Fruit fly (Drosophila melanogaster) whole organism, embryonic: ENCODE data around the gene CG14253.
A peak's percentile ranks its signal among the peaks of the same experiment; 100 is the strongest.

Experiments used
- Abd-B ChIP-seq: fragments of 200-800 bp; sonication (Bioruptor generic); optimal IDR thresholded peaks from 2 replicates; lab custom pipeline; 2018; ENCODE audit warnings: missing biosample characterization, mild to moderate bottlenecking, missing genetic modification characterization, moderate library complexity
- Adf1 ChIP-seq: fragments of 200-800 bp; sonication (Bioruptor generic); IDR thresholded peaks from 2 replicates; pipeline ENCODE4 v1.3.6; 2022; ENCODE audit warnings: missing biosample characterization, missing genetic modification characterization
- Atf-2 ChIP-seq: fragments of 200-800 bp; sonication (Bioruptor generic); optimal IDR thresholded peaks from 2 replicates; lab custom pipeline; 2016; ENCODE audit warnings: missing biosample characterization, missing genetic modification characterization
- CG10565 ChIP-seq: fragments of 200-800 bp; sonication (Bioruptor generic); optimal IDR thresholded peaks from 3 replicates; lab custom pipeline; 2016; ENCODE audit warnings: missing biosample characterization, mild to moderate bottlenecking, missing genetic modification characterization
- CG11247 ChIP-seq: fragments of 200-800 bp; sonication (Bioruptor generic); IDR thresholded peaks from 2 replicates; pipeline ENCODE4 v1.3.6; 2022; ENCODE audit warnings: missing biosample characterization, missing genetic modification characterization
- CG13123 ChIP-seq: fragments of 200-800 bp; sonication (Bioruptor generic); optimal IDR thresholded peaks from 2 replicates; lab custom pipeline; 2016; ENCODE audit warnings: missing biosample characterization, missing genetic modification characterization
- CG13894 ChIP-seq: fragments of 200-800 bp; sonication (Bioruptor generic); optimal IDR thresholded peaks from 3 replicates; lab custom pipeline; 2018; ENCODE audit warnings: missing biosample characterization, mild to moderate bottlenecking, missing genetic modification characterization, moderate library complexity
- CG14710 ChIP-seq: fragments of 200-800 bp; sonication (Bioruptor generic); optimal IDR thresholded peaks from 3 replicates; lab custom pipeline; 2019; ENCODE audit warnings: missing biosample characterization, mild to moderate bottlenecking, missing genetic modification characterization, moderate library complexity
- CG14860 ChIP-seq: fragments of 200-800 bp; sonication (Bioruptor generic); IDR thresholded peaks from 3 replicates; pipeline ENCODE4 v1.3.6; 2022; ENCODE audit warnings: missing biosample characterization, missing genetic modification characterization; ENCODE audit not compliant: partially characterized antibody
- CG1529 ChIP-seq: fragments of 200-800 bp; sonication (Bioruptor generic); optimal IDR thresholded peaks from 3 replicates; lab custom pipeline; 2018; ENCODE audit warnings: missing biosample characterization, missing genetic modification characterization
- CG1602 ChIP-seq: fragments of 200-800 bp; sonication (Bioruptor generic); optimal IDR thresholded peaks from 3 replicates; lab custom pipeline; 2016; ENCODE audit warnings: missing biosample characterization, missing genetic modification characterization
- CG1603 ChIP-seq: fragments of 200-800 bp; sonication (Bioruptor generic); optimal IDR thresholded peaks from 2 replicates; lab custom pipeline; 2019; ENCODE audit warnings: missing biosample characterization, mild to moderate bottlenecking, missing genetic modification characterization, moderate library complexity
- CG16813 ChIP-seq: fragments of 200-800 bp; sonication (Bioruptor generic); IDR thresholded peaks from 3 replicates; pipeline ENCODE4 v1.3.6; 2022; ENCODE audit warnings: missing biosample characterization, missing genetic modification characterization; ENCODE audit not compliant: partially characterized antibody
- CG16815 ChIP-seq: fragments of 200-800 bp; sonication (Bioruptor generic); optimal IDR thresholded peaks from 3 replicates; lab custom pipeline; 2017; ENCODE audit warnings: missing biosample characterization, mild to moderate bottlenecking, missing genetic modification characterization
- CG18599 ChIP-seq: fragments of 200-800 bp; sonication (Bioruptor generic); optimal IDR thresholded peaks from 3 replicates; lab custom pipeline; 2017; ENCODE audit warnings: missing biosample characterization, missing genetic modification characterization, mild to moderate bottlenecking, moderate library complexity, missing genetic modification reagents
- CG18619 ChIP-seq: fragments of 200-800 bp; sonication (Bioruptor generic); optimal IDR thresholded peaks from 3 replicates; lab custom pipeline; 2017; ENCODE audit warnings: missing biosample characterization, mild to moderate bottlenecking, missing genetic modification characterization
- CG2116 ChIP-seq: fragments of 200-800 bp; sonication (Bioruptor generic); optimal IDR thresholded peaks from 3 replicates; lab custom pipeline; 2018; ENCODE audit warnings: missing biosample characterization, mild to moderate bottlenecking, missing genetic modification characterization
- CG2202 ChIP-seq: fragments of 200-800 bp; sonication (Bioruptor generic); optimal IDR thresholded peaks from 2 replicates; lab custom pipeline; 2018; ENCODE audit warnings: missing biosample characterization, mild to moderate bottlenecking, missing genetic modification characterization
- CG2889 ChIP-seq: fragments of 200-800 bp; sonication (Bioruptor generic); IDR thresholded peaks from 3 replicates; pipeline ENCODE4 v1.3.6; 2022; ENCODE audit warnings: missing biosample characterization, missing genetic modification characterization
- CG31388 ChIP-seq: fragments of 200-800 bp; sonication (Bioruptor generic); optimal IDR thresholded peaks from 2 replicates; lab custom pipeline; 2016; ENCODE audit warnings: missing biosample characterization, missing genetic modification characterization
- CG3281 ChIP-seq: fragments of 200-800 bp; sonication (Bioruptor generic); optimal IDR thresholded peaks from 3 replicates; lab custom pipeline; 2017; ENCODE audit warnings: missing biosample characterization, mild to moderate bottlenecking, missing genetic modification characterization
- CG33557 ChIP-seq: fragments of 200-800 bp; sonication (Bioruptor generic); optimal IDR thresholded peaks from 2 replicates; lab custom pipeline; 2019; ENCODE audit warnings: missing biosample characterization, mild to moderate bottlenecking, missing genetic modification characterization, moderate library complexity
- CG4360 ChIP-seq: fragments of 200-800 bp; sonication (Bioruptor generic); IDR thresholded peaks from 2 replicates; pipeline ENCODE4 v1.3.6; 2022; ENCODE audit warnings: missing biosample characterization, missing genetic modification characterization
- CG4707 ChIP-seq: fragments of 200-800 bp; sonication (Bioruptor generic); optimal IDR thresholded peaks from 2 replicates; lab custom pipeline; 2018; ENCODE audit warnings: missing biosample characterization, mild to moderate bottlenecking, missing genetic modification characterization, moderate library complexity
- CG6791 ChIP-seq: fragments of 200-800 bp; sonication (Bioruptor generic); IDR thresholded peaks from 3 replicates; pipeline ENCODE4 v1.3.6; 2022; ENCODE audit warnings: missing biosample characterization, missing genetic modification characterization; ENCODE audit not compliant: partially characterized antibody
- CG8281 ChIP-seq: fragments of 200-800 bp; sonication (Bioruptor generic); optimal IDR thresholded peaks from 2 replicates; lab custom pipeline; 2018; ENCODE audit warnings: missing biosample characterization, mild to moderate bottlenecking, missing genetic modification characterization, moderate library complexity
- Dbx ChIP-seq: fragments of 200-800 bp; sonication (Bioruptor generic); IDR thresholded peaks from 3 replicates; pipeline ENCODE4 v1.3.6; 2022; ENCODE audit warnings: missing biosample characterization, missing genetic modification characterization
- E2f2 ChIP-seq: fragments of 200-800 bp; sonication (Bioruptor generic); IDR thresholded peaks from 2 replicates; pipeline ENCODE4 v1.3.6; 2022; ENCODE audit warnings: missing biosample characterization, missing genetic modification characterization
- Fer3 ChIP-seq: fragments of 200-800 bp; sonication (Bioruptor generic); optimal IDR thresholded peaks from 2 replicates; lab custom pipeline; 2018; ENCODE audit warnings: missing biosample characterization, mild to moderate bottlenecking, missing genetic modification characterization, moderate library complexity
- Hey ChIP-seq: fragments of 200-800 bp; sonication (Bioruptor generic); optimal IDR thresholded peaks from 3 replicates; lab custom pipeline; 2018; ENCODE audit warnings: missing biosample characterization, mild to moderate bottlenecking, missing genetic modification characterization
- HmgZ ChIP-seq: fragments of 200-800 bp; sonication (Bioruptor generic); optimal IDR thresholded peaks from 2 replicates; lab custom pipeline; 2018; ENCODE audit warnings: missing biosample characterization, mild to moderate bottlenecking, missing genetic modification characterization
- Jarid2 ChIP-seq: fragments of 200-800 bp; sonication (Bioruptor generic); optimal IDR thresholded peaks from 3 replicates; lab custom pipeline; 2017; ENCODE audit warnings: mild to moderate bottlenecking, missing biosample characterization, missing genetic modification reagents, missing genetic modification characterization
- Max ChIP-seq: fragments of 200-800 bp; sonication (Bioruptor generic); optimal IDR thresholded peaks from 2 replicates; lab custom pipeline; 2016; ENCODE audit warnings: missing biosample characterization, mild to moderate bottlenecking, missing genetic modification characterization
- Neu2 ChIP-seq: fragments of 200-800 bp; sonication (Bioruptor generic); optimal IDR thresholded peaks from 3 replicates; lab custom pipeline; 2016; ENCODE audit warnings: missing biosample characterization, missing genetic modification characterization, borderline replicate concordance
- Optix ChIP-seq: fragments of 200-800 bp; sonication (Bioruptor generic); IDR thresholded peaks from 3 replicates; pipeline ENCODE4 v1.3.6; 2022; ENCODE audit warnings: missing biosample characterization, missing genetic modification characterization
- Rfx ChIP-seq: fragments of 200-800 bp; sonication (Bioruptor generic); IDR thresholded peaks from 2 replicates; pipeline ENCODE4 v1.3.6; 2022; ENCODE audit warnings: missing biosample characterization, missing genetic modification characterization
- Sry-β ChIP-seq: fragments of 200-800 bp; sonication (Bioruptor generic); optimal IDR thresholded peaks from 2 replicates; lab custom pipeline; 2018; ENCODE audit warnings: missing biosample characterization, mild to moderate bottlenecking, missing genetic modification characterization, moderate library complexity
- Stat92E ChIP-seq, 3 experiments: fragments of >200 bp in 2 of 3; fragments of 200-800 bp in 1 of 3; sonication (Bioruptor generic) in 1 of 3; optimal IDR thresholded peaks; 2 replicates each; lab custom pipeline; 2017 to 2019; ENCODE audit warnings: missing biosample characterization in 3 of 3, missing genetic modification characterization in 3 of 3, mild to moderate bottlenecking in 1 of 3, moderate library complexity in 1 of 3
- Usf ChIP-seq: fragments of 200-800 bp; sonication (Bioruptor generic); optimal IDR thresholded peaks from 2 replicates; lab custom pipeline; 2017; ENCODE audit warnings: missing genotype, missing biosample characterization, missing genetic modification characterization
- ap ChIP-seq: fragments of 200-800 bp; sonication (Bioruptor generic); IDR thresholded peaks from 2 replicates; pipeline ENCODE4 v1.3.6; 2022; ENCODE audit warnings: missing biosample characterization, missing genetic modification characterization
- cg ChIP-seq: fragments of 200-800 bp; sonication (Bioruptor generic); optimal IDR thresholded peaks from 3 replicates; lab custom pipeline; 2019; ENCODE audit warnings: missing biosample characterization, mild to moderate bottlenecking, missing genetic modification characterization, moderate library complexity
- exex ChIP-seq: fragments of 200-800 bp; sonication (Bioruptor generic); optimal IDR thresholded peaks from 4 replicates; lab custom pipeline; 2018; ENCODE audit warnings: missing biosample characterization, mild to moderate bottlenecking, missing genetic modification characterization, moderate library complexity
- gt ChIP-seq: fragments of 200-800 bp; sonication (Bioruptor generic); IDR thresholded peaks from 2 replicates; pipeline ENCODE4 v1.3.6; 2022; ENCODE audit warnings: missing biosample characterization, missing genetic modification characterization
- insv ChIP-seq, 2 experiments: fragments of 200-800 bp; sonication (Bioruptor generic); optimal IDR thresholded peaks; 3 replicates each; lab custom pipeline; 2016 to 2018; ENCODE audit warnings: missing biosample characterization in 2 of 2, missing genetic modification characterization in 2 of 2
- nerfin-2 ChIP-seq: fragments of 200-800 bp; sonication (Bioruptor generic); IDR thresholded peaks from 2 replicates; pipeline ENCODE4 v1.3.6; 2022; ENCODE audit warnings: missing biosample characterization, missing genetic modification characterization; ENCODE audit not compliant: partially characterized antibody
- pzg ChIP-seq: fragments of 200-800 bp; sonication (Bioruptor generic); optimal IDR thresholded peaks from 3 replicates; lab custom pipeline; 2018; ENCODE audit warnings: missing biosample characterization, mild to moderate bottlenecking, missing genetic modification characterization, moderate library complexity
- ranshi ChIP-seq: fragments of 200-800 bp; sonication (Bioruptor generic); IDR thresholded peaks from 2 replicates; pipeline ENCODE4 v1.3.6; 2022; ENCODE audit warnings: missing biosample characterization, missing genetic modification characterization
- so ChIP-seq: fragments of 200-800 bp; sonication (Bioruptor generic); IDR thresholded peaks from 3 replicates; pipeline ENCODE4 v1.3.6; 2022; ENCODE audit warnings: missing biosample characterization, missing genetic modification characterization
- tll ChIP-seq, 2 experiments: fragments of 200-800 bp in 1 of 2; fragments of >200 bp in 1 of 2; sonication (Bioruptor generic) in 1 of 2; optimal IDR thresholded peaks; 2 replicates each; lab custom pipeline; 2017 to 2019; ENCODE audit warnings: missing biosample characterization in 2 of 2, missing genetic modification characterization in 2 of 2, mild to moderate bottlenecking in 1 of 2, moderate library complexity in 1 of 2
- vnd ChIP-seq: fragments of 200-800 bp; sonication (Bioruptor generic); IDR thresholded peaks from 3 replicates; pipeline ENCODE4 v1.3.6; 2022; ENCODE audit warnings: missing biosample characterization, missing genetic modification characterization; ENCODE audit not compliant: partially characterized antibody

CG14253 gene

dm6 chr3R:26953478-26953874, 24.9 kb upstream of the CG14253 start (continued):
- no peak for TF ChIP-seq CG14710 (tag; lab: Kevin White, UChicago)
- TF ChIP-seq insv (GFP tag; optimal IDR thresholded peaks at IDR 0.05; lab: Kevin White, UChicago), result no peak
- peak; percentile 35 for TF ChIP-seq Atf-2 (GFP tag; lab: Kevin White, UChicago)
- TF ChIP-seq Dbx (GFP tag; lab: Robert Waterston, UW), result no peak
- no peak for TF ChIP-seq CG4707 (GFP tag; lab: Kevin White, UChicago)
- no peak for TF ChIP-seq CG6791 (GFP tag; lab: Robert Waterston, UW)
- TF ChIP-seq CG1529 (GFP tag; lab: Kevin White, UChicago), result no peak
- peak; percentile 48 for TF ChIP-seq CG1603 (tag; lab: Kevin White, UChicago)
- no peak for TF ChIP-seq CG16815 (GFP tag; lab: Kevin White, UChicago)
- no peak for TF ChIP-seq Neu2 (GFP tag; lab: Kevin White, UChicago)
- TF ChIP-seq CG3281, result peak; percentile 21
- TF ChIP-seq Max (GFP tag; lab: Kevin White, UChicago), result no peak
- TF ChIP-seq CG2202, result no peak
- no peak for TF ChIP-seq cg (GFP tag; lab: Kevin White, UChicago)
- TF ChIP-seq Optix (GFP tag; lab: Robert Waterston, UW), result no peak
- no peak for TF ChIP-seq nerfin-2 (GFP tag; lab: Robert Waterston, UW)
- TF ChIP-seq ap, result no peak
- TF ChIP-seq vnd (GFP tag; lab: Robert Waterston, UW), result no peak
- no peak for TF ChIP-seq CG16813 (GFP tag; lab: Robert Waterston, UW)
- no peak for TF ChIP-seq exex (tag; lab: Kevin White, UChicago)
- no peak for TF ChIP-seq Abd-B (GFP tag; lab: Kevin White, UChicago)
- no peak for TF ChIP-seq pzg
- TF ChIP-seq CG13894, result no peak
- no peak for TF ChIP-seq Fer3 (tag; lab: Kevin White, UChicago)
- TF ChIP-seq Sry-β, result no peak
- no peak for TF ChIP-seq Hey (tag; lab: Kevin White, UChicago)
- peak; percentile 20 for TF ChIP-seq HmgZ (tag; lab: Kevin White, UChicago)
- TF ChIP-seq CG33557 (GFP tag; lab: Kevin White, UChicago), result no peak
- TF ChIP-seq Adf1 (GFP tag; lab: Robert Waterston, UW), result no peak
- no peak for TF ChIP-seq CG8281 (tag; lab: Kevin White, UChicago)
- no peak for TF ChIP-seq CG18599 (GFP tag; lab: Kevin White, UChicago)
- no peak for TF ChIP-seq CG11247 (GFP tag; lab: Robert Waterston, UW)
- no peak for TF ChIP-seq CG14860 (GFP tag; lab: Robert Waterston, UW)
- TF ChIP-seq CG2889 (GFP tag; lab: Robert Waterston, UW), result no peak
- TF ChIP-seq gt (GFP tag; lab: Robert Waterston, UW), result no peak
- no peak for TF ChIP-seq CG4360 (GFP tag; lab: Robert Waterston, UW)
- 0 out of 2 replicates have a peak, but pooled peaks have one; percentile 9 for TF ChIP-seq ranshi (GFP tag; lab: Robert Waterston, UW)
- TF ChIP-seq Jarid2 (GFP tag; lab: Kevin White, UChicago), result no peak
- TF ChIP-seq CG13123 (GFP tag; lab: Kevin White, UChicago), result no peak
- no peak for TF ChIP-seq Stat92E (GFP tag; optimal IDR thresholded peaks at IDR 0.05; lab: Kevin White, UChicago)
- no peak for TF ChIP-seq Rfx
- no peak for TF ChIP-seq CG1602 (GFP tag; lab: Kevin White, UChicago)
- TF ChIP-seq CG10565 (GFP tag; lab: Kevin White, UChicago), result no peak
- TF ChIP-seq E2f2 (GFP tag; lab: Robert Waterston, UW), result no peak
- TF ChIP-seq so (GFP tag; lab: Robert Waterston, UW), result no peak
- no peak for TF ChIP-seq CG31388
- no peak for TF ChIP-seq tll (GFP tag; optimal IDR thresholded peaks at IDR 0.05; lab: Kevin White, UChicago)
- no peak for TF ChIP-seq CG2116 (GFP tag; lab: Kevin White, UChicago)
- no peak for TF ChIP-seq Usf (GFP tag; lab: Kevin White, UChicago)
- no peak for TF ChIP-seq CG18619 (GFP tag; lab: Kevin White, UChicago)
